Worm (Caenorhabditis elegans) whole organism, young adult: Measurements from ENCODE around the gene F20D6.6.

ENCODE experiments used
- B0336.3 ChIP-seq: fragments of 200-800 bp; sonication (Bioruptor generic); IDR thresholded peaks from 2 replicates; pipeline ENCODE4 v1.3.6; 2022; ENCODE audit warnings: missing genetic modification characterization, missing compliant biosample characterization
- C06A6.2 ChIP-seq: fragments of 200-800 bp; sonication (Bioruptor generic); conservative IDR thresholded peaks from 2 replicates; pipeline ENCODE4 v1.3.6; 2022; ENCODE audit warnings: missing genetic modification characterization, missing compliant biosample characterization
- C17E4.6 ChIP-seq: fragments of 200-800 bp; sonication (Bioruptor generic); IDR thresholded peaks from 2 replicates; pipeline ENCODE4 v1.3.6; 2022; ENCODE audit warnings: missing genetic modification reagents, missing genetic modification characterization, missing compliant biosample characterization
- F37B4.10 ChIP-seq: fragments of 200-800 bp; sonication (Bioruptor generic); IDR thresholded peaks from 2 replicates; pipeline ENCODE4 v1.3.6; 2022; ENCODE audit warnings: missing genetic modification characterization, missing compliant biosample characterization
- F55B11.4 ChIP-seq: sonication (generic microtip); optimal IDR thresholded peaks from 2 replicates; lab custom pipeline; 2016; ENCODE audit warnings: missing compliant biosample characterization, missing genetic modification characterization, borderline replicate concordance; ENCODE audit not compliant: insufficient read depth
- K11D2.4 ChIP-seq: fragments of 200-800 bp; sonication (Bioruptor generic); IDR thresholded peaks from 2 replicates; pipeline ENCODE4 v1.3.6; 2022; ENCODE audit warnings: missing genetic modification reagents, missing genetic modification characterization, missing compliant biosample characterization
- Y79H2A.3 ChIP-seq: fragments of 200-800 bp; sonication (Bioruptor generic); conservative IDR thresholded peaks from 2 replicates; pipeline ENCODE4 v1.3.6; 2022; ENCODE audit warnings: missing genetic modification reagents, missing genetic modification characterization, missing compliant biosample characterization
- aptf-3 ChIP-seq: fragments of 200-800 bp; sonication (Bioruptor generic); IDR thresholded peaks from 2 replicates; pipeline ENCODE4 v1.3.6; 2022; ENCODE audit warnings: missing genetic modification characterization, missing compliant biosample characterization
- atf-7 ChIP-seq: sonication (generic microtip); optimal IDR thresholded peaks from 2 replicates; lab custom pipeline; 2017; ENCODE audit warnings: mild to moderate bottlenecking, missing genetic modification characterization, missing compliant biosample characterization
- attf-3 ChIP-seq: fragments of 200-800 bp; sonication (Bioruptor generic); conservative IDR thresholded peaks from 2 replicates; pipeline ENCODE4 v1.3.6; 2022; ENCODE audit warnings: missing genetic modification reagents, missing genetic modification characterization, missing compliant biosample characterization
- bed-2 ChIP-seq: fragments of 200-800 bp; sonication (Bioruptor generic); IDR thresholded peaks from 2 replicates; pipeline ENCODE4 v1.3.6; 2022; ENCODE audit warnings: missing genetic modification reagents, missing genetic modification characterization, missing compliant biosample characterization
- ccch-3 ChIP-seq: fragments of 200-800 bp; sonication (Bioruptor generic); optimal IDR thresholded peaks from 2 replicates; lab custom pipeline; 2018; ENCODE audit warnings: mild to moderate bottlenecking, missing genetic modification characterization, missing compliant biosample characterization
- cebp-1 ChIP-seq, 2 experiments: fragments of 200-800 bp in 1 of 2; sonication (Bioruptor generic) in 1 of 2; sonication (generic microtip) in 1 of 2; IDR thresholded peaks in 1 of 2; optimal IDR thresholded peaks in 1 of 2; 2 replicates each; pipeline versions ENCODE4 v1.3.6 to Lab custom; 2017 to 2022; ENCODE audit warnings: missing compliant biosample characterization in 2 of 2, missing genetic modification characterization in 2 of 2, mild to moderate bottlenecking in 1 of 2, missing genetic modification reagents in 1 of 2, moderate library complexity in 1 of 2
- dox-1 ChIP-seq: fragments of 200-800 bp; sonication (Bioruptor generic); IDR thresholded peaks from 2 replicates; pipeline ENCODE4 v1.3.6; 2022; ENCODE audit warnings: missing genetic modification reagents, missing genetic modification characterization, missing compliant biosample characterization
- dpff-1 ChIP-seq: sonication (generic microtip); optimal IDR thresholded peaks from 2 replicates; lab custom pipeline; 2017; ENCODE audit warnings: mild to moderate bottlenecking, missing genetic modification characterization, missing compliant biosample characterization
- lin-26 ChIP-seq: fragments of 200-800 bp; sonication (Bioruptor generic); IDR thresholded peaks from 2 replicates; pipeline ENCODE4 v1.3.6; 2022; ENCODE audit warnings: missing genetic modification reagents, missing genetic modification characterization, missing compliant biosample characterization
- lin-40 ChIP-seq: sonication (generic microtip); optimal IDR thresholded peaks from 2 replicates; lab custom pipeline; 2016; ENCODE audit warnings: missing genetic modification characterization, mild to moderate bottlenecking, missing compliant biosample characterization, missing genotype, missing genetic modification reagents
- lsl-1 ChIP-seq: fragments of 200-800 bp; sonication (Bioruptor generic); optimal IDR thresholded peaks from 2 replicates; lab custom pipeline; 2018; ENCODE audit warnings: mild to moderate bottlenecking, missing genetic modification characterization, moderate library complexity, missing compliant biosample characterization
- mcd-1 ChIP-seq: fragments of 200-800 bp; sonication (Bioruptor generic); IDR thresholded peaks from 2 replicates; pipeline ENCODE4 v1.3.6; 2022; ENCODE audit warnings: missing genetic modification reagents, missing genetic modification characterization, missing compliant biosample characterization
- mes-4 ChIP-seq: sonication (generic microtip); optimal IDR thresholded peaks from 2 replicates; lab custom pipeline; 2016; ENCODE audit warnings: missing genotype, missing genetic modification characterization, missing compliant biosample characterization
- mxl-1 ChIP-seq: sonication (generic microtip); optimal IDR thresholded peaks from 2 replicates; lab custom pipeline; 2016; ENCODE audit warnings: missing genetic modification characterization, missing compliant biosample characterization
- pha-4 ChIP-seq: fragments of 150-350 bp; sonication (generic microtip); optimal IDR thresholded peaks from 2 replicates; lab custom pipeline; 2014; ENCODE audit warnings: missing biosample characterization, missing genetic modification reagents, missing genetic modification characterization
- rpc-1 ChIP-seq, 2 experiments: fragments of 150-350 bp in 1 of 2; sonication (generic microtip) in 1 of 2; optimal IDR thresholded peaks; 2 replicates each; lab custom pipeline; 2014 to 2018; ENCODE audit warnings: missing biosample characterization in 1 of 2, missing genetic modification characterization in 1 of 2, missing genetic modification reagents in 1 of 2, missing genotype in 1 of 2
- somi-1 ChIP-seq: fragments of 200-800 bp; sonication (Bioruptor generic); optimal IDR thresholded peaks from 2 replicates; lab custom pipeline; 2018; ENCODE audit warnings: mild to moderate bottlenecking, missing genetic modification characterization, missing compliant biosample characterization
- tbp1 ChIP-seq: fragments of 200-800 bp; sonication (Bioruptor generic); optimal IDR thresholded peaks from 2 replicates; lab custom pipeline; 2018; ENCODE audit warnings: mild to moderate bottlenecking, missing genetic modification characterization, missing compliant biosample characterization
- ztf-18 ChIP-seq: sonication (generic microtip); optimal IDR thresholded peaks from 2 replicates; lab custom pipeline; 2016; ENCODE audit warnings: missing genotype, mild to moderate bottlenecking, missing genetic modification characterization, missing compliant biosample characterization
- ztf-22 ChIP-seq: fragments of 200-800 bp; sonication (Bioruptor generic); optimal IDR thresholded peaks from 2 replicates; lab custom pipeline; 2018; ENCODE audit warnings: mild to moderate bottlenecking, missing genetic modification characterization, moderate library complexity, missing compliant biosample characterization
- ztf-25 ChIP-seq: fragments of 200-800 bp; sonication (Bioruptor generic); IDR thresholded peaks from 2 replicates; pipeline ENCODE4 v1.3.6; 2022; ENCODE audit warnings: missing genetic modification reagents, missing genetic modification characterization, missing compliant biosample characterization
- ztf-28 ChIP-seq: fragments of 200-800 bp; sonication (Bioruptor generic); IDR thresholded peaks from 2 replicates; pipeline ENCODE4 v1.3.6; 2022; ENCODE audit warnings: missing genetic modification reagents, missing genetic modification characterization, missing compliant biosample characterization

The F20D6.6 gene

DNA sequence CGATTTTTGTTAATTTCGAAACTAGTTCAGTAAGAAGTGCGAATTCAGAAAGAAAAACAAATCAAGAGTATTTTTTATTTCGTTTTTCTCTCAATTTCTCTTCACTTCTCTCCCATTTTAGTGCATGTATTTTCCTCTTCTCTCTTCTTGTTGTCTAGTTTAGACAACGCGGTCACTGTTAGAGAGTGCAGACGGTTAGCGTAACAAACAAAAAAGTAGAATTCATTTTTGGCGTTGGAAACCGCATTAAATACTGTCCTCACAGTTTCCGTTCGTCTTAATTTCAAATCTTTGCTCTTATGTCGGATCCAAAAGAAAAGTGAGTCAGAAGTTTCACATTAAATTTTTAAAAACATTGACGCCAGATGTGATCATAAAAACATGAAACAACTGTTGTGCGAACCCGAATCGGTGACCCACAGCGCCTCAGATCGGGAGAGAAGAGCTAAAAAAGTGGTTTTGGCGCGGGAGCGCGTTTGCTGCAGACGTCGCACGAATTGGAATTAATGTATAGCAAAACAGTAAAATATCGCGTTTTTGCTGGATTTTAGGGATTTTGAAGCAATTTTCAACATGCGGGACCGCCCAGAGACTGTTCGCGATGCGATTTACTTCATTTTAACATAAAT lies 19.3 kb downstream of the F20D6.6 start, which contains the start of gene srp-7 (continued):
- TF ChIP-seq atf-7 (no peak), ztf-18 (tag; lab: Kevin White, UChicago) (no peak), rpc-1 (optimal IDR thresholded peaks at IDR 0.05; lab: Kevin White, UChicago) (no peak), rpc-1 (tag; optimal IDR thresholded peaks at IDR 0.05; lab: Kevin White, UChicago) (no peak), dpff-1 (tag; lab: Kevin White, UChicago) (no peak), K11D2.4 (GFP tag; lab: Robert Waterston, UW) (no peak), attf-3 (GFP tag; lab: Robert Waterston, UW) (peak; percentile 60), lin-40 (peak; percentile 31), bed-2 (GFP tag; lab: Robert Waterston, UW) (no peak), C06A6.2 (0 out of 2 replicates have a peak, but pooled peaks have one; percentile 20), cebp-1 (GFP tag; IDR thresholded peaks at IDR 0.05; lab: Robert Waterston, UW) (peak; percentile 75), cebp-1 (tag; optimal IDR thresholded peaks at IDR 0.05; lab: Kevin White, UChicago) (no peak), ztf-22 (no peak)

- TF ChIP-seq mcd-1 (GFP tag; lab: Robert Waterston, UW): peak; percentile 64; the same call in 1 of the 2 replicates
Observed at ce11 chrV:8180745-8181144, 21.0 kb downstream of the F20D6.6 start.

DNA sequence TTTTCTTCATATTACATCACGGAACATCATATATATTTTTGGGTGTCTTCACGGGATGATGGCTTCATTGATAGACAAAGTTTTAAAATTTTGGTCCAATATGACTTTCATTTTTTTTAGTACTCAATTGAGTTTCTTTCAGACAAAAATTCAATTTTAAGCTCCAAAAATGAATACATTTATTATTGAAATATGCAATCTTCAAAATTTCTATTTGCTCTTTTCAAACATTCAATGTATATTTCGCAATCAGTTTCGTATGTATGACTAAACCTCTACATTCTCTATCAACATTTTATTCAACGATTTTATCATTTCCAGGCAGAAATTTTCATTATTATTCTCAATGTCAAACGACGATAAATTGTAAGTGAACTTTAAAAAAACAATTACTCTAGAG lies 23.7 kb downstream of the F20D6.6 start, which contains the start of gene srp-8:
Gene srp-8 (plus strand): TSS at position 301 of the 400 bp plus-strand sequence.
- peak; percentile 59; the same call in 1 of the 2 replicates for TF ChIP-seq cebp-1 (GFP tag; IDR thresholded peaks at IDR 0.05; lab: Robert Waterston, UW)
- TF ChIP-seq cebp-1 (tag; optimal IDR thresholded peaks at IDR 0.05; lab: Kevin White, UChicago): no peak
- no peak for TF ChIP-seq mes-4 (tag; lab: Kevin White, UChicago)
- TF ChIP-seq F37B4.10 (GFP tag; lab: Robert Waterston, UW): no peak
- TF ChIP-seq pha-4: no peak
- TF ChIP-seq somi-1 (GFP tag; lab: Kevin White, UChicago): no peak
- TF ChIP-seq aptf-3: no peak
- TF ChIP-seq lin-26 (GFP tag; lab: Robert Waterston, UW): no peak

ce11 chrV:8185737-8186136 lies 26.0 kb downstream of the F20D6.6 start, which contains the start of gene F20D6.2:
F20D6.2 (plus strand) TSS chrV:8186037.
- TF ChIP-seq ztf-28 (GFP tag; lab: Robert Waterston, UW) (no peak), F55B11.4 (tag; lab: Kevin White, UChicago) (no peak), dox-1 (no peak), mxl-1 (tag; lab: Kevin White, UChicago) (no peak), B0336.3 (no peak), ccch-3 (GFP tag; lab: Kevin White, UChicago) (no peak), ztf-25 (GFP tag; lab: Robert Waterston, UW) (no peak), tbp1 (GFP tag; lab: Kevin White, UChicago) (no peak), lsl-1 (GFP tag; lab: Kevin White, UChicago) (no peak)

DNA sequence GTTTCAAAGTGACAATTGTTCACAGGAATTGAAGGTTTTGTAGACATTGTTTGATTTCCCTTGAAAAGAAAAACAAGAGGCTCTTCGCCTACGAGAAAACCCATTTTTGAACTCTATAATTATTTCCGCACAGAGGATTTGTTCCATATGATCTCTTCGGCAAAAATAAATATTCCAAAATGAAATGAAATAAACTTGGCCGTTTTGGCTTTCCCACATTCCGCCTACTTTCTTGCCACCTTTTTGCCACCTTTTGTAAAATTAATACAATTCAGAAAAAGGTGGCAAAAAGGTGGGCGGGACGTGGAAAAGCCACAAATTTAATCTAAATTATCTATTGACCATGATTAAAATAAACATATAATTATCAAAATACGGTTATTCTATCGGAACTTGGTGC lies 28.7 kb downstream of the F20D6.6 start, which contains the start of gene F20D6.15:
Gene F20D6.15 (minus strand): TSS at position 47 of the 400 bp plus-strand sequence.
- TF ChIP-seq B0336.3 (no peak), C17E4.6 (GFP tag; lab: Robert Waterston, UW) (no peak), K11D2.4 (GFP tag; lab: Robert Waterston, UW) (no peak), Y79H2A.3 (GFP tag; lab: Robert Waterston, UW) (no peak)
